Fruit fly (Drosophila melanogaster): ENCODE data around the gene CG31787.

Gene CG31787

dm6 chr2L:18298541-18298940 is 13.0 kb upstream of the CG31787 start:
- TF ChIP-seq CG14711 (tag; optimal IDR thresholded peaks at IDR 0.05) (no peak), Hr96 (GFP tag; optimal IDR thresholded peaks at IDR 0.05) (no peak), tj (GFP tag; optimal IDR thresholded peaks at IDR 0.05) (no peak), bab1 (GFP tag; optimal IDR thresholded peaks at IDR 0.05) (no peak)

dm6 chr2L:18294421-18294890 is 8.9 kb upstream of the CG31787 start, which contains the start of gene CG5790:
Gene CG5790 (plus strand): TSS chr2L:18294840.
- TF ChIP-seq Mnt (GFP tag; optimal IDR thresholded peaks at IDR 0.05), result no peak
- no peak for TF ChIP-seq CG12768 (GFP tag; optimal IDR thresholded peaks at IDR 0.05)
- no peak for TF ChIP-seq bab1 (GFP tag; optimal IDR thresholded peaks at IDR 0.05)
- no peak for TF ChIP-seq kay (GFP tag; ENCODE audit: borderline replicate concordance)

dm6 chr2L:18292222-18292621 is 6.7 kb upstream of the CG31787 start, which contains the start of gene Sfp36F:
Gene Sfp36F (plus strand): TSS chr2L:18292522.
- no peak for TF ChIP-seq CG7101 (tag; optimal IDR thresholded peaks at IDR 0.05)
- TF ChIP-seq tj (GFP tag; optimal IDR thresholded peaks at IDR 0.05), result no peak
- TF ChIP-seq ovo (GFP tag; optimal IDR thresholded peaks at IDR 0.05), result no peak
- no peak for TF ChIP-seq toe (GFP tag; optimal IDR thresholded peaks at IDR 0.05)
- no peak for TF ChIP-seq cic (GFP tag; optimal IDR thresholded peaks at IDR 0.05)
- TF ChIP-seq CG11617 (GFP tag; optimal IDR thresholded peaks at IDR 0.05), result no peak
- TF ChIP-seq kay (GFP tag; ENCODE audit: borderline replicate concordance), result no peak
- TF ChIP-seq cnc (optimal IDR thresholded peaks at IDR 0.05), result no peak

- TF ChIP-seq cnc (optimal IDR thresholded peaks at IDR 0.05) (no peak), Crg-1 (GFP tag; optimal IDR thresholded peaks at IDR 0.05) (no peak), CG1620 (GFP tag; optimal IDR thresholded peaks at IDR 0.05) (no peak), toe (GFP tag; optimal IDR thresholded peaks at IDR 0.05) (no peak), CG5204 (GFP tag; optimal IDR thresholded peaks at IDR 0.05) (no peak), Mnt (GFP tag; optimal IDR thresholded peaks at IDR 0.05) (no peak), Clk (GFP tag; optimal IDR thresholded peaks at IDR 0.05) (no peak), CG11617 (GFP tag; optimal IDR thresholded peaks at IDR 0.05) (no peak), CG12768 (GFP tag; optimal IDR thresholded peaks at IDR 0.05) (no peak)
These were observed 5.8 kb upstream of the CG31787 start, which contains the start of gene CG43362 for dm6 chr2L:18291362-18291761. Gene CG43362 (minus strand): TSS chr2L:18291462.

dm6 chr2L:18287171-18287570 is 1.7 kb upstream of the CG31787 start:
- TF ChIP-seq cnc (optimal IDR thresholded peaks at IDR 0.05), result no peak
- no peak for TF ChIP-seq CG1620 (GFP tag; optimal IDR thresholded peaks at IDR 0.05)
- no peak for TF ChIP-seq kay (GFP tag; ENCODE audit: borderline replicate concordance)
- no peak for TF ChIP-seq bab1 (GFP tag; optimal IDR thresholded peaks at IDR 0.05)
- no peak for TF ChIP-seq CG7101 (tag; optimal IDR thresholded peaks at IDR 0.05)
- TF ChIP-seq Hr96 (GFP tag; optimal IDR thresholded peaks at IDR 0.05), result no peak
- TF ChIP-seq ovo (GFP tag; optimal IDR thresholded peaks at IDR 0.05), result no peak
- no peak for TF ChIP-seq tj (GFP tag; optimal IDR thresholded peaks at IDR 0.05)
- no peak for TF ChIP-seq pad (GFP tag; optimal IDR thresholded peaks at IDR 0.05)
- no peak for TF ChIP-seq Clk (GFP tag; optimal IDR thresholded peaks at IDR 0.05)
- TF ChIP-seq CG33017 (tag; optimal IDR thresholded peaks at IDR 0.05), result no peak
- TF ChIP-seq CG5204 (GFP tag; optimal IDR thresholded peaks at IDR 0.05), result no peak
- no peak for TF ChIP-seq CG12768 (GFP tag; optimal IDR thresholded peaks at IDR 0.05)

dm6 chr2L:18284150-18284842 is 1.2 kb downstream of the CG31787 start:
- TF ChIP-seq CG5204 (GFP tag; optimal IDR thresholded peaks at IDR 0.05), result no peak
- TF ChIP-seq CG14711 (tag; optimal IDR thresholded peaks at IDR 0.05), result no peak
- no peak for TF ChIP-seq kay (GFP tag; ENCODE audit: borderline replicate concordance)
- no peak for TF ChIP-seq pad (GFP tag; optimal IDR thresholded peaks at IDR 0.05)
- TF ChIP-seq Clk (GFP tag; optimal IDR thresholded peaks at IDR 0.05), result no peak
- no peak for TF ChIP-seq CG11617 (GFP tag; optimal IDR thresholded peaks at IDR 0.05)
- TF ChIP-seq CG7045 (GFP tag; optimal IDR thresholded peaks at IDR 0.05), result no peak
- TF ChIP-seq CG1620 (GFP tag; optimal IDR thresholded peaks at IDR 0.05), result no peak
- no peak for TF ChIP-seq toe (GFP tag; optimal IDR thresholded peaks at IDR 0.05)
- TF ChIP-seq bab1 (GFP tag; optimal IDR thresholded peaks at IDR 0.05), result no peak
- no peak for TF ChIP-seq cic (GFP tag; optimal IDR thresholded peaks at IDR 0.05)

- TF ChIP-seq kay (GFP tag; ENCODE audit: borderline replicate concordance) (no peak), Clk (GFP tag; optimal IDR thresholded peaks at IDR 0.05) (no peak), cic (GFP tag; optimal IDR thresholded peaks at IDR 0.05) (no peak), CG33017 (tag; optimal IDR thresholded peaks at IDR 0.05) (no peak), Hr96 (GFP tag; optimal IDR thresholded peaks at IDR 0.05) (no peak)
These were observed 9.9 kb downstream of the CG31787 start, which contains the start of gene CG42750 for dm6 chr2L:18275663-18276062. Gene CG42750 (minus strand): TSS chr2L:18275770.

- TF ChIP-seq bab1 (GFP tag; optimal IDR thresholded peaks at IDR 0.05) (no peak), Hr96 (GFP tag; optimal IDR thresholded peaks at IDR 0.05) (no peak), CG11617 (GFP tag; optimal IDR thresholded peaks at IDR 0.05) (no peak), cic (GFP tag; optimal IDR thresholded peaks at IDR 0.05) (no peak), pad (GFP tag; optimal IDR thresholded peaks at IDR 0.05) (no peak), CG33017 (tag; optimal IDR thresholded peaks at IDR 0.05) (no peak), CG1620 (GFP tag; optimal IDR thresholded peaks at IDR 0.05) (no peak), CG7101 (tag; optimal IDR thresholded peaks at IDR 0.05) (no peak), cnc (optimal IDR thresholded peaks at IDR 0.05) (no peak)
These were observed 17.7 kb downstream of the CG31787 start for dm6 chr2L:18267815-18268214.
